Worm (Caenorhabditis elegans) whole organism, mixed stage, embryonic: ENCODE results near the gene mvk-1.
A peak's percentile ranks its signal among the peaks of the same experiment; 100 is the strongest.

Experiments
- M03D4.4 ChIP-seq: sonication (generic microtip); optimal IDR thresholded peaks from 2 replicates; lab custom pipeline; 2017; ENCODE audit warnings: mild to moderate bottlenecking, missing genetic modification characterization, missing compliant biosample characterization
- bed-3 ChIP-seq: fragments of 200-800 bp; sonication (Bioruptor generic); optimal IDR thresholded peaks from 3 replicates; lab custom pipeline; 2018; ENCODE audit warnings: mild to moderate bottlenecking, missing genetic modification characterization, moderate library complexity, missing compliant biosample characterization
- blmp-1 ChIP-seq: fragments of 150-350 bp; optimal IDR thresholded peaks from 2 replicates; lab custom pipeline; 2014; ENCODE audit warnings: missing biosample characterization, missing genetic modification characterization
- ceh-39 ChIP-seq: fragments of 150-350 bp; optimal IDR thresholded peaks from 2 replicates; lab custom pipeline; 2014; ENCODE audit warnings: missing biosample characterization, missing genetic modification characterization
- ceh-43 ChIP-seq: fragments of 200-800 bp; sonication (Bioruptor generic); optimal IDR thresholded peaks from 2 replicates; lab custom pipeline; 2018; ENCODE audit warnings: mild to moderate bottlenecking, missing genetic modification characterization, moderate library complexity, missing compliant biosample characterization
- ceh-83 ChIP-seq: fragments of 200-800 bp; sonication (Bioruptor generic); optimal IDR thresholded peaks from 2 replicates; lab custom pipeline; 2018; ENCODE audit warnings: mild to moderate bottlenecking, missing genetic modification characterization, missing compliant biosample characterization
- ces-1 ChIP-seq: fragments of 150-350 bp; optimal IDR thresholded peaks from 2 replicates; lab custom pipeline; 2014; ENCODE audit warnings: missing biosample characterization, missing genetic modification reagents, missing genetic modification characterization
- cnd-1 ChIP-seq: fragments of 200-800 bp; sonication (Bioruptor generic); optimal IDR thresholded peaks from 2 replicates; lab custom pipeline; 2018; ENCODE audit warnings: mild to moderate bottlenecking, missing genetic modification characterization, missing compliant biosample characterization
- drap-1 ChIP-seq: fragments of 200-800 bp; sonication (Bioruptor generic); optimal IDR thresholded peaks from 3 replicates; lab custom pipeline; 2018; ENCODE audit warnings: mild to moderate bottlenecking, missing genetic modification characterization, missing compliant biosample characterization
- elt-1 ChIP-seq: sonication (generic microtip); optimal IDR thresholded peaks from 2 replicates; lab custom pipeline; 2017; ENCODE audit warnings: missing genetic modification characterization, mild to moderate bottlenecking, missing compliant biosample characterization, antibody characterized with exemption, moderate library complexity, borderline replicate concordance; ENCODE audit not compliant: insufficient read depth
- elt-3 ChIP-seq: fragments of 150-350 bp; optimal IDR thresholded peaks from 2 replicates; lab custom pipeline; 2014; ENCODE audit warnings: missing biosample characterization, missing genetic modification characterization
- hlh-1 ChIP-seq: fragments of 150-350 bp; optimal IDR thresholded peaks from 2 replicates; lab custom pipeline; 2014; ENCODE audit warnings: missing biosample characterization, missing genetic modification reagents, missing genetic modification characterization
- lin-13 ChIP-seq: fragments of 150-350 bp; optimal IDR thresholded peaks from 2 replicates; lab custom pipeline; 2014; ENCODE audit warnings: missing biosample characterization, missing genetic modification characterization
- lin-32 ChIP-seq: fragments of 200-800 bp; sonication (Bioruptor generic); optimal IDR thresholded peaks from 2 replicates; lab custom pipeline; 2018; ENCODE audit warnings: mild to moderate bottlenecking, missing genetic modification characterization, missing compliant biosample characterization
- lsy-2 ChIP-seq: fragments of 150-350 bp; optimal IDR thresholded peaks from 2 replicates; lab custom pipeline; 2014; ENCODE audit warnings: missing biosample characterization, missing genetic modification characterization
- mep-1 ChIP-seq: fragments of 150-350 bp; optimal IDR thresholded peaks from 2 replicates; lab custom pipeline; 2017; ENCODE audit warnings: missing biosample characterization, missing genetic modification reagents, missing genetic modification characterization, inconsistent platforms
- mls-2 ChIP-seq: sonication (generic microtip); optimal IDR thresholded peaks from 2 replicates; lab custom pipeline; 2016; ENCODE audit warnings: mild to moderate bottlenecking, missing genetic modification characterization, moderate library complexity, missing compliant biosample characterization
- nhr-2 ChIP-seq: fragments of 150-350 bp; optimal IDR thresholded peaks from 2 replicates; lab custom pipeline; 2014; ENCODE audit warnings: missing biosample characterization, missing genetic modification characterization
- nhr-237 ChIP-seq: fragments of 150-350 bp; optimal IDR thresholded peaks from 2 replicates; lab custom pipeline; 2014; ENCODE audit warnings: missing biosample characterization, missing genetic modification characterization
- nhr-28 ChIP-seq: fragments of 150-350 bp; optimal IDR thresholded peaks from 2 replicates; lab custom pipeline; 2014; ENCODE audit warnings: missing biosample characterization, missing genetic modification characterization
- nhr-76 ChIP-seq: sonication (generic microtip); optimal IDR thresholded peaks from 2 replicates; lab custom pipeline; 2017; ENCODE audit warnings: missing biosample characterization, missing genetic modification characterization
- pha-4 ChIP-seq: fragments of 150-350 bp; optimal IDR thresholded peaks from 2 replicates; lab custom pipeline; 2018; ENCODE audit warnings: missing biosample characterization, missing genetic modification reagents, missing genetic modification characterization
- sem-2 ChIP-seq: fragments of 200-800 bp; sonication (Bioruptor generic); optimal IDR thresholded peaks from 2 replicates; lab custom pipeline; 2018; ENCODE audit warnings: mild to moderate bottlenecking, missing genetic modification characterization, missing compliant biosample characterization
- snpc-4 ChIP-seq: fragments of 150-350 bp; optimal IDR thresholded peaks from 2 replicates; lab custom pipeline; 2014; ENCODE audit warnings: missing biosample characterization, missing genetic modification characterization
- sptf-1 ChIP-seq: sonication (generic microtip); optimal IDR thresholded peaks from 2 replicates; lab custom pipeline; 2017; ENCODE audit warnings: mild to moderate bottlenecking, missing genetic modification characterization, moderate library complexity, missing compliant biosample characterization
- tbx-8 ChIP-seq: fragments of 200-800 bp; sonication (Bioruptor generic); optimal IDR thresholded peaks from 2 replicates; lab custom pipeline; 2018; ENCODE audit warnings: mild to moderate bottlenecking, missing genetic modification characterization, moderate library complexity, missing compliant biosample characterization
- unc-120 ChIP-seq: sonication (generic microtip); optimal IDR thresholded peaks from 2 replicates; lab custom pipeline; 2017; ENCODE audit warnings: missing genetic modification characterization, missing compliant biosample characterization; ENCODE audit not compliant: poor library complexity, severe bottlenecking
- unc-39 ChIP-seq: fragments of 150-350 bp; optimal IDR thresholded peaks from 2 replicates; lab custom pipeline; 2014; ENCODE audit warnings: missing biosample characterization, missing genetic modification characterization
- unc-62 ChIP-seq: fragments of 150-350 bp; optimal IDR thresholded peaks from 2 replicates; lab custom pipeline; 2014; ENCODE audit warnings: missing biosample characterization, missing genetic modification reagents, missing genetic modification characterization
- zip-8 ChIP-seq: fragments of 150-350 bp; optimal IDR thresholded peaks from 2 replicates; lab custom pipeline; 2014; ENCODE audit warnings: missing biosample characterization, missing genetic modification characterization
- ztf-11 ChIP-seq: fragments of 150-350 bp; optimal IDR thresholded peaks from 2 replicates; lab custom pipeline; 2014; ENCODE audit warnings: missing biosample characterization, missing genetic modification characterization

mvk-1 gene

DNA sequence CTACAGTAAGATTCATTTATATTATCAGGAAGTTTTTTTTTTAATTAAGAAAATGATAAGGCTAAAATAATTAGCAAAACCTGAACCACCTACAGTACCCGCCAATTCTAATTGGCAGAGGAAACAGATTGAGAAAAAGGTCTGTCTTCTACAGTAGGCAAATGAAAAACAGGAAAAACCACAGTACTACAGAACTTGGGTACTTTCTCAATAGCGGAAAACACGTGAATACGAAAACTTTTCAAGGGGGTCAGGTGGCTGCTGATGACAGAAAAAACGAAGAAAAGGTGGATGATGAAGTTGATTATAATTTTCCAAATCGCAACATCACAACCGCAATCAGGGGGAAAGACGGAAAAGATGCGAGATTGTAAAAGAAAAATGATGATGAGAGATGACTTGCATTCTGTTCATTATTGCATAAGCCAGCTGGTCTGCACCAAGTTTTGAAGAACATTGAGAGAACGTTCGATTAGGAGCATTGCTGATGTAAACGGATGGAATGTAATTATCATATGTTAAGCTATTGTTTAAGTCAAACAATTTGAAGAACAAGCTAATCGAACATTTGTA lies 8.4 kb upstream of the mvk-1 start:
- TF ChIP-seq nhr-237 (tag; lab: Kevin White, UChicago) (no peak), unc-39 (no peak), ceh-83 (GFP tag; lab: Kevin White, UChicago) (no peak), hlh-1 (tag; lab: Kevin White, UChicago) (no peak), mls-2 (tag; lab: Kevin White, UChicago) (no peak), tbx-8 (GFP tag; lab: Kevin White, UChicago) (no peak), unc-120 (tag; lab: Kevin White, UChicago) (no peak), nhr-2 (tag; lab: Kevin White, UChicago) (no peak), drap-1 (GFP tag; lab: Kevin White, UChicago) (no peak), elt-1 (tag; lab: Kevin White, UChicago) (no peak), nhr-28 (no peak), ceh-39 (tag; lab: Kevin White, UChicago) (no peak), ces-1 (GFP tag; lab: Kevin White, UChicago) (no peak), ceh-43 (no peak), nhr-76 (no peak), lin-32 (GFP tag; lab: Kevin White, UChicago) (no peak), snpc-4 (tag; lab: Kevin White, UChicago) (no peak)

DNA sequence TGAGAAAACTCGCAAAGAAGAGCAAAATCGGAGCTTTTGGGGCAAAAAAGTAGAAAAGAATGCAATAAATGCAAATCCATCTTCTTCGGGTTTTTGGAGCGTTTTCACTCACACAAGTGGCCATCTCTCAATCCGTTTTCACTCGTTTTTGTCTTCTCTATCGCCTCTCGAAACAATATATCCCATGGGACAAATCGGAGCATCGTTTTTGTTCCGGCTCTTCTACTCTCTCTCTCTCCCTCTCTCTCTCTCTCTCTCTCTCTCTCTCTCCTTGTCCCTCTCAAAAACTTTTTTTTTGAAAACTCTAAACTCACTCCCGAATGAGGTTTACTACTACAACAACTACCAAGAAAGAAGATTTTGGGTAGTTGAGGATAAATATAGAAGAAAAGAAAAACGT lies 5.5 kb upstream of the mvk-1 start:
- no peak for TF ChIP-seq unc-39
- TF ChIP-seq tbx-8 (GFP tag; lab: Kevin White, UChicago), result no peak
- no peak for TF ChIP-seq ces-1 (GFP tag; lab: Kevin White, UChicago)
- TF ChIP-seq lin-13 (tag; lab: Kevin White, UChicago), result no peak
- no peak for TF ChIP-seq ceh-43
- TF ChIP-seq M03D4.4 (tag; lab: Kevin White, UChicago), result no peak
- no peak for TF ChIP-seq mep-1
- TF ChIP-seq blmp-1 (tag; lab: Kevin White, UChicago), result no peak
- TF ChIP-seq, all 35 proteins: peak for 0

DNA sequence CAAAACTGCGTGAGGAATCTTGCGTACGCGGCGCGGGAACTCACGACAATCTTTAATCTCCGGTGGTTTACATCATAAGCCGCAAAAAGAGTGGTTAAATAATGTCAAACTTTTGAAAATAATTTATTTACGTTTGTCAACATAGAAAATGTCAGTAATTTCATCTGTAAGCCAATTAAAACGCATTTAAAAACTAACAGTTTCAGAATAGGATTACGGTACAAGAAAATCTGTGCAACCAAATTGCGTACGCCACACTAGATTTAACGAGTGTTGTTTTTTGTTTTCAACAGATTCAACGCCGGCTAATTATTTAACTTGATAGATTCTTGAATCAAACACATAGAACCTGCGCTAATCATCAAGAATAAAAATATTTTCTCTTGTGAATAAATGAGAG lies 4.7 kb upstream of the mvk-1 start:
- TF ChIP-seq ceh-43 (no peak), ceh-83 (GFP tag; lab: Kevin White, UChicago) (no peak), sptf-1 (tag; lab: Kevin White, UChicago) (no peak), ztf-11 (tag; lab: Kevin White, UChicago) (no peak), ces-1 (GFP tag; lab: Kevin White, UChicago) (no peak)

DNA sequence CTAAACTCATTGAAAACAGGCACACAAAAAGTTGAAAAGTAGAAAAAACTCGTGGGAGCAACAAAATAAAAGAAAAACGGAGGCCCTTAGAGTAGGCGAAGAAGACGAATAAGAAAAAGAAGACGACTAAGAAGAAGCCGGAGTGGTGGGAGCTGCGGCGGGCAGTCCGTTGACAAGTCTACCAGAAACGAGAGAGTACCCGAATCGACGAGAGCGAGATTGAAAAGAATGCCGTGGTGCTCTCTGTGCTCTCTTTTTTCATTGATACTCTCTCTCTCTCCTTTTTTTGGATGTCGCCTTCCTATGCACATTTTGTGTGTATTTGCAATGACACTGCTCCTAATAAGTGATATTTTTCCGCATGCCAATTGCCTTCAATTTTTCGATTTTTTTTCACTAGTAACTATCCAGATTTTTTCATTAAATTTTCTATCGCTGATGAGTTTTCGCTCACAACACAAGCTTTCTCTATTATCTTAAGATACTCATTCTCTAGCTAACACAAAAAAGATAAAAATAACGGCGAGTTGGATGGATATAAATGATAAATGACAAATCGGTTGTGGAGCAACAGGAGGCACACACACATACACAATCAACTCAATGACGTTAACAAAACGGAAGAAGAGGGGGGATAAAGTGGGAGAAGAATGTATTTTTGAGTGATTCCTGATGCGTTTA lies 4.0 kb upstream of the mvk-1 start:
- TF ChIP-seq snpc-4 (tag; lab: Kevin White, UChicago) (no peak), ceh-43 (no peak), lsy-2 (tag; lab: Kevin White, UChicago) (no peak), zip-8 (tag; lab: Kevin White, UChicago) (no peak), sem-2 (no peak), nhr-28 (no peak), unc-120 (tag; lab: Kevin White, UChicago) (peak; percentile 12), elt-3 (tag; lab: Kevin White, UChicago) (no peak), M03D4.4 (tag; lab: Kevin White, UChicago) (no peak), elt-1 (tag; lab: Kevin White, UChicago) (no peak), ceh-39 (tag; lab: Kevin White, UChicago) (no peak), ces-1 (GFP tag; lab: Kevin White, UChicago) (peak; percentile 30), lin-32 (GFP tag; lab: Kevin White, UChicago) (no peak), hlh-1 (tag; lab: Kevin White, UChicago) (no peak), drap-1 (GFP tag; lab: Kevin White, UChicago) (no peak), cnd-1 (tag; lab: Kevin White, UChicago) (no peak), mep-1 (no peak), lin-13 (tag; lab: Kevin White, UChicago) (no peak)

DNA sequence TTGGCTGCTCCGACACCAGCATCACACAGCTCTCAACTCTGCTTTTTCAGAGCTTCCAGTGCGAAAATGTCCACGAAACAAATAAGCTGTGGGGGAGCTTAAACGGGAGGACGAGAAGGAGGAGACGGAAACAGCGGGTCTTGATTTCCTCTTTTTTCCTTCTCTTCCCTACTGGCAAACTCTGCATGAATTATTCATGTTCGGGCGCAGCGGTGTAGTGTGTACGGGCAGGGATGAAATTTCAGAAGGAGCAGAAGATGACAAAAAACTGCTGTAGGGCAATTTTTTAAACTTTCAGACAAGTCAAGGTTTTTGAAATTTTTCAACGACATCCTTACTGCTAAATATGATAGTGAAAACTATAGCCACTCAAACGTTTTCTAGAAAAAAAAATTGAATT lies 3.2 kb upstream of the mvk-1 start:
- TF ChIP-seq unc-62 (no peak), pha-4 (tag; lab: Kevin White, UChicago) (no peak), bed-3 (no peak), elt-3 (tag; lab: Kevin White, UChicago) (no peak), sem-2 (no peak), drap-1 (GFP tag; lab: Kevin White, UChicago) (no peak), M03D4.4 (tag; lab: Kevin White, UChicago) (no peak), sptf-1 (tag; lab: Kevin White, UChicago) (no peak)
